Fruit fly (Drosophila melanogaster) whole organism, embryonic: ENCODE data around the gene CG34179.

Experiments used
- Asciz ChIP-seq: fragments of 200-800 bp; sonication (Bioruptor generic); optimal IDR thresholded peaks from 2 replicates; lab custom pipeline; 2017; ENCODE audit warnings: missing biosample characterization, mild to moderate bottlenecking, missing genetic modification characterization, missing genetic modification reagents
- B-H2 ChIP-seq: fragments of 200-800 bp; sonication (Bioruptor generic); optimal IDR thresholded peaks from 2 replicates; lab custom pipeline; 2018; ENCODE audit warnings: missing biosample characterization, mild to moderate bottlenecking, missing genetic modification characterization
- CG10147 ChIP-seq: fragments of 200-800 bp; sonication (Bioruptor generic); optimal IDR thresholded peaks from 2 replicates; lab custom pipeline; 2019; ENCODE audit warnings: missing biosample characterization, mild to moderate bottlenecking, missing genetic modification characterization, moderate library complexity
- CG10543 ChIP-seq: fragments of 200-800 bp; sonication (Bioruptor generic); optimal IDR thresholded peaks from 3 replicates; lab custom pipeline; 2017; ENCODE audit warnings: missing biosample characterization, mild to moderate bottlenecking, missing genetic modification characterization, moderate library complexity
- CG10565 ChIP-seq: fragments of 200-800 bp; sonication (Bioruptor generic); optimal IDR thresholded peaks from 3 replicates; lab custom pipeline; 2016; ENCODE audit warnings: missing biosample characterization, mild to moderate bottlenecking, missing genetic modification characterization
- CG11504 ChIP-seq: fragments of 200-800 bp; sonication (Bioruptor generic); optimal IDR thresholded peaks from 3 replicates; lab custom pipeline; 2019; ENCODE audit warnings: missing biosample characterization, mild to moderate bottlenecking, missing genetic modification characterization, moderate library complexity
- CG11560 ChIP-seq: fragments of 200-800 bp; sonication (Bioruptor generic); IDR thresholded peaks from 3 replicates; pipeline ENCODE4 v1.3.6; 2022; ENCODE audit warnings: missing biosample characterization, missing genetic modification characterization
- CG12299 ChIP-seq: fragments of 200-800 bp; sonication (Bioruptor generic); optimal IDR thresholded peaks from 2 replicates; lab custom pipeline; 2018; ENCODE audit warnings: missing biosample characterization, mild to moderate bottlenecking, missing genetic modification characterization
- CG15601 ChIP-seq: fragments of 200-800 bp; sonication (Bioruptor generic); optimal IDR thresholded peaks from 3 replicates; lab custom pipeline; 2019; ENCODE audit warnings: missing biosample characterization, mild to moderate bottlenecking, missing genetic modification characterization, moderate library complexity
- CG16813 ChIP-seq: fragments of 200-800 bp; sonication (Bioruptor generic); IDR thresholded peaks from 3 replicates; pipeline ENCODE4 v1.3.6; 2022; ENCODE audit warnings: missing biosample characterization, missing genetic modification characterization; ENCODE audit not compliant: partially characterized antibody
- CG1792 ChIP-seq: fragments of 200-800 bp; sonication (Bioruptor generic); optimal IDR thresholded peaks from 2 replicates; lab custom pipeline; 2016; ENCODE audit warnings: missing biosample characterization, missing genetic modification characterization
- CG3163 ChIP-seq: fragments of 200-800 bp; sonication (Bioruptor generic); optimal IDR thresholded peaks from 3 replicates; lab custom pipeline; 2016; ENCODE audit warnings: missing biosample characterization, missing genetic modification characterization
- CG4282 ChIP-seq: fragments of 200-800 bp; sonication (Bioruptor generic); optimal IDR thresholded peaks from 2 replicates; lab custom pipeline; 2016; ENCODE audit warnings: missing biosample characterization, missing genetic modification characterization
- CG4328 ChIP-seq: fragments of 200-800 bp; sonication (Bioruptor generic); optimal IDR thresholded peaks from 3 replicates; lab custom pipeline; 2017; ENCODE audit warnings: missing biosample characterization, missing genetic modification reagents, missing genetic modification characterization
- CG43689 ChIP-seq: fragments of 200-800 bp; sonication (Bioruptor generic); IDR thresholded peaks from 2 replicates; pipeline ENCODE4 v1.3.6; 2022; ENCODE audit warnings: missing biosample characterization, missing genetic modification characterization
- CG6272 ChIP-seq: fragments of 200-800 bp; sonication (Bioruptor generic); IDR thresholded peaks from 2 replicates; pipeline ENCODE4 v1.3.6; 2022; ENCODE audit warnings: missing biosample characterization, missing genetic modification characterization
- CG7745 ChIP-seq: fragments of 200-800 bp; sonication (Bioruptor generic); optimal IDR thresholded peaks from 2 replicates; lab custom pipeline; 2018; ENCODE audit warnings: missing biosample characterization, mild to moderate bottlenecking, missing genetic modification characterization, moderate library complexity
- CG8388 ChIP-seq: fragments of 200-800 bp; sonication (Bioruptor generic); optimal IDR thresholded peaks from 2 replicates; lab custom pipeline; 2019; ENCODE audit warnings: missing biosample characterization, mild to moderate bottlenecking, missing genetic modification characterization, moderate library complexity
- CG8478 ChIP-seq: fragments of >200 bp; optimal IDR thresholded peaks from 2 replicates; lab custom pipeline; 2018
- Fer1 ChIP-seq: fragments of 200-800 bp; sonication (Bioruptor generic); optimal IDR thresholded peaks from 2 replicates; lab custom pipeline; 2017; ENCODE audit warnings: missing biosample characterization, mild to moderate bottlenecking, missing genetic modification characterization
- Mad ChIP-seq: fragments of 200-800 bp; sonication (Bioruptor generic); optimal IDR thresholded peaks from 2 replicates; lab custom pipeline; 2016; ENCODE audit warnings: missing biosample characterization, missing genetic modification characterization
- Mes4 ChIP-seq: fragments of 200-800 bp; sonication (Bioruptor generic); optimal IDR thresholded peaks from 2 replicates; lab custom pipeline; 2016; ENCODE audit warnings: missing biosample characterization, missing genetic modification characterization
- Ptx1 ChIP-seq: fragments of 200-800 bp; sonication (Bioruptor generic); IDR thresholded peaks from 2 replicates; pipeline ENCODE4 v1.3.6; 2022; ENCODE audit warnings: missing biosample characterization, missing genetic modification characterization
- Side ChIP-seq: fragments of 200-800 bp; sonication (Bioruptor generic); optimal IDR thresholded peaks from 2 replicates; lab custom pipeline; 2016; ENCODE audit warnings: missing biosample characterization, missing genetic modification characterization
- Spps ChIP-seq: fragments of 200-800 bp; sonication (Bioruptor generic); optimal IDR thresholded peaks from 2 replicates; lab custom pipeline; 2018; ENCODE audit warnings: missing biosample characterization, mild to moderate bottlenecking, missing genetic modification characterization
- Vsx1 ChIP-seq: fragments of 200-800 bp; sonication (Bioruptor generic); optimal IDR thresholded peaks from 2 replicates; lab custom pipeline; 2017; ENCODE audit warnings: missing biosample characterization, mild to moderate bottlenecking, missing genetic modification characterization, missing genetic modification reagents
- YL-1 ChIP-seq: fragments of 200-800 bp; sonication (Bioruptor generic); optimal IDR thresholded peaks from 3 replicates; lab custom pipeline; 2017; ENCODE audit warnings: missing biosample characterization, mild to moderate bottlenecking, missing genetic modification characterization
- al ChIP-seq: fragments of 200-800 bp; sonication (Bioruptor generic); IDR thresholded peaks from 2 replicates; pipeline ENCODE4 v1.3.6; 2022; ENCODE audit warnings: missing biosample characterization, missing genetic modification characterization
- amos ChIP-seq: fragments of 200-800 bp; sonication (Bioruptor generic); IDR thresholded peaks from 2 replicates; pipeline ENCODE4 v1.3.6; 2022; ENCODE audit warnings: missing biosample characterization, missing genetic modification characterization; ENCODE audit not compliant: partially characterized antibody
- bowl ChIP-seq: fragments of 200-800 bp; sonication (Bioruptor generic); IDR thresholded peaks from 2 replicates; pipeline ENCODE4 v1.3.6; 2022; ENCODE audit warnings: missing biosample characterization, missing genetic modification characterization
- cato ChIP-seq: fragments of 200-800 bp; sonication (Bioruptor generic); optimal IDR thresholded peaks from 2 replicates; lab custom pipeline; 2016; ENCODE audit warnings: missing biosample characterization, missing genetic modification characterization, borderline replicate concordance
- ci ChIP-seq: fragments of 200-800 bp; sonication (Bioruptor generic); IDR thresholded peaks from 3 replicates; pipeline ENCODE4 v1.3.6; 2022; ENCODE audit warnings: missing biosample characterization, missing genetic modification characterization
- crol ChIP-seq: fragments of 200-800 bp; sonication (Bioruptor generic); IDR thresholded peaks from 2 replicates; pipeline ENCODE4 v1.3.6; 2022; ENCODE audit warnings: missing biosample characterization, missing genetic modification characterization
- danr ChIP-seq: fragments of 200-800 bp; sonication (Bioruptor generic); IDR thresholded peaks from 2 replicates; pipeline ENCODE4 v1.3.6; 2022; ENCODE audit warnings: missing biosample characterization, missing genetic modification characterization
- fd96Cb ChIP-seq: fragments of 200-800 bp; sonication (Bioruptor generic); optimal IDR thresholded peaks from 2 replicates; lab custom pipeline; 2018; ENCODE audit warnings: missing biosample characterization, mild to moderate bottlenecking, missing genetic modification characterization, moderate library complexity
- fu2 ChIP-seq: fragments of 200-800 bp; sonication (Bioruptor generic); optimal IDR thresholded peaks from 2 replicates; lab custom pipeline; 2016; ENCODE audit warnings: missing biosample characterization, missing genetic modification characterization
- gsb-n ChIP-seq: fragments of 200-800 bp; sonication (Bioruptor generic); optimal IDR thresholded peaks from 3 replicates; lab custom pipeline; 2018; ENCODE audit warnings: missing biosample characterization, mild to moderate bottlenecking, missing genetic modification characterization
- jigr1 ChIP-seq: fragments of 200-800 bp; sonication (Bioruptor generic); IDR thresholded peaks from 3 replicates; pipeline ENCODE4 v1.3.6; 2022; ENCODE audit warnings: missing biosample characterization, missing genetic modification characterization
- lab ChIP-seq: fragments of 200-800 bp; sonication (Bioruptor generic); optimal IDR thresholded peaks from 3 replicates; lab custom pipeline; 2017; ENCODE audit warnings: missing biosample characterization, missing genetic modification characterization, mild to moderate bottlenecking, moderate library complexity, missing genetic modification reagents
- lilli ChIP-seq: fragments of 200-800 bp; sonication (Bioruptor generic); optimal IDR thresholded peaks from 3 replicates; lab custom pipeline; 2016; ENCODE audit warnings: missing biosample characterization, missing genetic modification characterization
- mirr ChIP-seq: fragments of 200-800 bp; sonication (Bioruptor generic); optimal IDR thresholded peaks from 3 replicates; lab custom pipeline; 2018; ENCODE audit warnings: missing biosample characterization, mild to moderate bottlenecking, missing genetic modification characterization
- pb ChIP-seq: fragments of 200-800 bp; sonication (Bioruptor generic); optimal IDR thresholded peaks from 3 replicates; lab custom pipeline; 2016; ENCODE audit warnings: missing biosample characterization, missing genetic modification characterization
- pfk ChIP-seq: fragments of 200-800 bp; sonication (Bioruptor generic); optimal IDR thresholded peaks from 2 replicates; lab custom pipeline; 2018; ENCODE audit warnings: missing biosample characterization, mild to moderate bottlenecking, missing genetic modification characterization, moderate library complexity
- phol ChIP-seq: fragments of 200-800 bp; sonication (Bioruptor generic); optimal IDR thresholded peaks from 3 replicates; lab custom pipeline; 2018; ENCODE audit warnings: missing biosample characterization, mild to moderate bottlenecking, missing genetic modification characterization, moderate library complexity
- pnt ChIP-seq: fragments of 200-800 bp; sonication (Bioruptor generic); optimal IDR thresholded peaks from 3 replicates; lab custom pipeline; 2016; ENCODE audit warnings: missing biosample characterization, missing genetic modification characterization
- rib ChIP-seq: fragments of 200-800 bp; sonication (Bioruptor generic); IDR thresholded peaks from 2 replicates; pipeline ENCODE4 v1.3.6; 2022; ENCODE audit warnings: missing biosample characterization, missing genetic modification characterization
- row ChIP-seq: fragments of 200-800 bp; sonication (Bioruptor generic); IDR thresholded peaks from 3 replicates; pipeline ENCODE4 v1.3.6; 2022; ENCODE audit warnings: missing biosample characterization, missing genetic modification characterization
- slp2 ChIP-seq: fragments of 200-800 bp; sonication (Bioruptor generic); optimal IDR thresholded peaks from 2 replicates; lab custom pipeline; 2016; ENCODE audit warnings: missing biosample characterization, missing genetic modification characterization
- tio ChIP-seq: fragments of 200-800 bp; sonication (Bioruptor generic); optimal IDR thresholded peaks from 2 replicates; lab custom pipeline; 2017; ENCODE audit warnings: missing biosample characterization, missing genetic modification characterization, inconsistent platforms
- z ChIP-seq: fragments of 200-800 bp; sonication (Bioruptor generic); IDR thresholded peaks from 3 replicates; pipeline ENCODE4 v1.3.6; 2022; ENCODE audit warnings: missing biosample characterization, missing genetic modification characterization

Gene CG34179

DNA sequence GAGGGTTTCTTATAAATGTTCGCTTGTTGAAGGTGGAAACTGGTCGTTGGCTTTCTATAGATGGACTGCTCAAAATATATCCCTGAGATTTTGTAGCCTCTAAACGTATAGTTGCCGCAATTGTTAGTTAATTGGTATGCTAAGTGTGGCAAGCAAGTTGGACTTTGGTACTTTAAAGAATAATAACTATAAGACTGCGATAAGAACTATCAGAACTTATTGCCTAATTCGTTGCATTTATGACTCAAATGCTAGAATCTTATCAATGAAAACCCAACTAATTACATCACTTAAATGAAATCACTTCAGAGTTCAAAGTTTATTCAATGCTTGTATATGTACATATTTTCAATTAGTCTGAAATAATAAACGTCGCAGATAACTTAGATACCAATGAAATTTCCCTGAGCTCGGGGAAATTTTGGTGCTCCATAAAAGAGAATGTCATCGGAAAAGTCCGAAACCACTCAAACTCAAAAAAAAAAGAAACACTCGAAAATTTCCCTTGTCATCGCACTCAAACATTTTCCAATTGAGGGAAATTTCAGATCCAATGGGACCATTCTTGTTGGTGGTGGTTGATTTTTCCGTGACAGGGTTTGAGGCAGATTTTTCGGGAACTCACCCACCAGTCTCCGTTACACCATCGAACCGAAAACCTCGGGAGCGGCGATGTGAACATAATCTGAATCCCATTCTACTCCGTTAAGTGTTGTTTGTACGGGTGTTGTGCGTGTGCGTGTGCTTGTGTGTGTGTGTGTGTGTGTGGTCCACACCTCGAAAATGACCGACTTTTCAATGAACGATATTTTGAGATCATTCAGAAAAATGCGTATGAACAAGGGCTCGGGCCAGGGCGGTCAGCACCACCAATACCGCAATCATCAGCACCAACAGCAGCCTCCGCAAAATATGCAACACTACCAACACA, 42.5 kb upstream of the CG34179 start, which contains the start of gene CG45075 (continued):
- no peak for TF ChIP-seq cato (GFP tag; lab: Kevin White, UChicago)
- no peak for TF ChIP-seq CG6272 (GFP tag; lab: Robert Waterston, UW)
- TF ChIP-seq CG43689 (GFP tag; lab: Robert Waterston, UW) = no peak
- TF ChIP-seq CG1792 (GFP tag; lab: Kevin White, UChicago) = no peak
- no peak for TF ChIP-seq CG10565 (GFP tag; lab: Kevin White, UChicago)
- TF ChIP-seq gsb-n (tag; lab: Kevin White, UChicago) = peak; percentile 36
- TF ChIP-seq YL-1 (GFP tag; lab: Kevin White, UChicago) = no peak
- no peak for TF ChIP-seq fu2
- TF ChIP-seq ci (GFP tag; lab: Robert Waterston, UW) = peak; percentile 70; the same call in 2 of the 3 replicates
- no peak for TF ChIP-seq Mes4 (GFP tag; lab: Kevin White, UChicago)
- peak; percentile 97 for TF ChIP-seq z (GFP tag; lab: Robert Waterston, UW)
- TF ChIP-seq CG3163 (GFP tag; lab: Kevin White, UChicago) = no peak
- no peak for TF ChIP-seq lab (GFP tag; lab: Kevin White, UChicago)
- TF ChIP-seq CG12299 (tag; lab: Kevin White, UChicago) = no peak
- no peak for TF ChIP-seq amos (GFP tag; lab: Robert Waterston, UW)
- TF ChIP-seq CG11504 (tag; lab: Kevin White, UChicago) = no peak
- TF ChIP-seq B-H2 (GFP tag; lab: Kevin White, UChicago) = no peak
- TF ChIP-seq CG4282 (GFP tag; lab: Kevin White, UChicago) = no peak
- no peak for TF ChIP-seq CG16813 (GFP tag; lab: Robert Waterston, UW)
- no peak for TF ChIP-seq Mad
- TF ChIP-seq Vsx1 (GFP tag; lab: Kevin White, UChicago) = no peak
- no peak for TF ChIP-seq CG4328 (GFP tag; lab: Kevin White, UChicago)
- TF ChIP-seq rib (GFP tag; lab: Robert Waterston, UW) = no peak
- TF ChIP-seq Side (GFP tag; lab: Kevin White, UChicago) = no peak
- no peak for TF ChIP-seq row
- TF ChIP-seq Fer1 = peak; percentile 26
- no peak for TF ChIP-seq fd96Cb (tag; lab: Kevin White, UChicago)
- TF ChIP-seq jigr1 = no peak
- no peak for TF ChIP-seq mirr (GFP tag; lab: Kevin White, UChicago)
- TF ChIP-seq phol (tag; lab: Kevin White, UChicago) = no peak
- peak; percentile 30 for TF ChIP-seq CG15601
- TF ChIP-seq Ptx1 = no peak
- TF ChIP-seq CG7745 = peak; percentile 32
- TF ChIP-seq Asciz (GFP tag; lab: Kevin White, UChicago) = no peak
- no peak for TF ChIP-seq crol (GFP tag; lab: Robert Waterston, UW)
- no peak for TF ChIP-seq CG8388 (GFP tag; lab: Kevin White, UChicago)
- no peak for TF ChIP-seq tio (GFP tag; lab: Kevin White, UChicago)
- no peak for TF ChIP-seq pfk (GFP tag; lab: Kevin White, UChicago)
- TF ChIP-seq CG8478 (lab: Kevin White, UChicago) = no peak
- TF ChIP-seq lilli (GFP tag; lab: Kevin White, UChicago) = no peak
- no peak for TF ChIP-seq Spps (tag; lab: Kevin White, UChicago)
- no peak for TF ChIP-seq bowl (GFP tag; lab: Robert Waterston, UW)
- TF ChIP-seq danr = no peak
- TF ChIP-seq pb (GFP tag; lab: Kevin White, UChicago) = no peak
- no peak for TF ChIP-seq pnt (GFP tag; lab: Kevin White, UChicago)
- TF ChIP-seq CG11560 (tag; lab: Robert Waterston, UW) = no peak
- TF ChIP-seq slp2 (GFP tag; lab: Kevin White, UChicago) = no peak
- TF ChIP-seq CG10543 (GFP tag; lab: Kevin White, UChicago) = no peak
- no peak for TF ChIP-seq CG10147 (GFP tag; lab: Kevin White, UChicago)
- TF ChIP-seq al = no peak
